Fruit fly (Drosophila melanogaster): ENCODE data around the gene CG2930.

CG2930 gene

dm6 chrX:3845340-3846161, 23.2 kb upstream of the CG2930 start (continued):
- TF ChIP-seq CG9437 (GFP tag; optimal IDR thresholded peaks at IDR 0.05) (no peak), CG15696 (tag; optimal IDR thresholded peaks at IDR 0.05) (peak; percentile 1), Med (GFP tag) (peak; percentile 75), CG8388 (GFP tag; optimal IDR thresholded peaks at IDR 0.05) (no peak), CG14965 (GFP tag; optimal IDR thresholded peaks at IDR 0.05; ENCODE audit: borderline replicate concordance) (no peak), fru (optimal IDR thresholded peaks at IDR 0.05) (no peak), da (GFP tag; optimal IDR thresholded peaks at IDR 0.05) (no peak), bbx (GFP tag; IDR thresholded peaks at IDR 0.05; ENCODE audit: partially characterized antibody) (no peak), Stat92E (GFP tag; optimal IDR thresholded peaks at IDR 0.05) (no peak), CG14441 (GFP tag; IDR thresholded peaks at IDR 0.05) (no peak), az2 (GFP tag; optimal IDR thresholded peaks at IDR 0.05) (no peak), bigmax (GFP tag; optimal IDR thresholded peaks at IDR 0.05) (peak; percentile 33), danr (GFP tag; IDR thresholded peaks at IDR 0.05) (no peak), nerfin-2 (GFP tag; IDR thresholded peaks at IDR 0.05; ENCODE audit: partially characterized antibody) (no peak), fd64A (GFP tag; optimal IDR thresholded peaks at IDR 0.05) (peak; percentile 38), lov (optimal IDR thresholded peaks at IDR 0.05) (no peak), lov (GFP tag; IDR thresholded peaks at IDR 0.05) (no peak), CG4328 (GFP tag; optimal IDR thresholded peaks at IDR 0.05) (peak; percentile 33), eve (GFP tag; optimal IDR thresholded peaks at IDR 0.05) (no peak), Taf1 (GFP tag; IDR thresholded peaks at IDR 0.05) (no peak), CHES-1-like (GFP tag; optimal IDR thresholded peaks at IDR 0.05) (no peak), NC2α (GFP tag; optimal IDR thresholded peaks at IDR 0.05) (no peak), CG5245 (GFP tag; optimal IDR thresholded peaks at IDR 0.05) (no peak), Rx (GFP tag; IDR thresholded peaks at IDR 0.05) (no peak), CG10979 (tag; optimal IDR thresholded peaks at IDR 0.05) (no peak), pita (GFP tag; optimal IDR thresholded peaks at IDR 0.05) (no peak), tgo (GFP tag; IDR thresholded peaks at IDR 0.05) (no peak), CG17912 (GFP tag; optimal IDR thresholded peaks at IDR 0.05) (no peak), stc (GFP tag; IDR thresholded peaks at IDR 0.05) (no peak), CG9876 (GFP tag; optimal IDR thresholded peaks at IDR 0.05) (no peak), tll (GFP tag; optimal IDR thresholded peaks at IDR 0.05) (no peak), CoRest (tag; optimal IDR thresholded peaks at IDR 0.05) (no peak), ap (GFP tag; IDR thresholded peaks at IDR 0.05) (no peak), Chrac-16 (GFP tag; optimal IDR thresholded peaks at IDR 0.05) (no peak), shn (GFP tag; optimal IDR thresholded peaks at IDR 0.05) (no peak), CG11560 (tag; IDR thresholded peaks at IDR 0.05) (no peak), CG11093 (GFP tag; IDR thresholded peaks at IDR 0.05) (no peak), Hr3 (GFP tag; optimal IDR thresholded peaks at IDR 0.05) (no peak), gcm (GFP tag; optimal IDR thresholded peaks at IDR 0.05) (peak; percentile 57), amos (GFP tag; IDR thresholded peaks at IDR 0.05; ENCODE audit: partially characterized antibody) (no peak), CG12071 (GFP tag; optimal IDR thresholded peaks at IDR 0.05) (peak; percentile 51), fd96Cb (tag; optimal IDR thresholded peaks at IDR 0.05) (no peak), CG8359 (GFP tag; optimal IDR thresholded peaks at IDR 0.05; ENCODE audit: borderline replicate concordance) (no peak), CG3838 (GFP tag; optimal IDR thresholded peaks at IDR 0.05) (no peak), HmgZ (tag; optimal IDR thresholded peaks at IDR 0.05) (peak; percentile 29), CG9932 (GFP tag; IDR thresholded peaks at IDR 0.05) (no peak), crol (GFP tag; IDR thresholded peaks at IDR 0.05) (no peak), sob (GFP tag; IDR thresholded peaks at IDR 0.05) (0 out of 2 replicates have a peak, but pooled peaks have one; percentile 30), mld (GFP tag; IDR thresholded peaks at IDR 0.05; ENCODE audit: partially characterized antibody) (no peak), NC2β (GFP tag; optimal IDR thresholded peaks at IDR 0.05) (peak; percentile 16)

All from whole organism, embryonic.